Fruit fly (Drosophila melanogaster): ENCODE data around the gene Rsf1.
A peak's percentile ranks its signal among the peaks of the same experiment; 100 is the strongest.

Rsf1 gene

DNA sequence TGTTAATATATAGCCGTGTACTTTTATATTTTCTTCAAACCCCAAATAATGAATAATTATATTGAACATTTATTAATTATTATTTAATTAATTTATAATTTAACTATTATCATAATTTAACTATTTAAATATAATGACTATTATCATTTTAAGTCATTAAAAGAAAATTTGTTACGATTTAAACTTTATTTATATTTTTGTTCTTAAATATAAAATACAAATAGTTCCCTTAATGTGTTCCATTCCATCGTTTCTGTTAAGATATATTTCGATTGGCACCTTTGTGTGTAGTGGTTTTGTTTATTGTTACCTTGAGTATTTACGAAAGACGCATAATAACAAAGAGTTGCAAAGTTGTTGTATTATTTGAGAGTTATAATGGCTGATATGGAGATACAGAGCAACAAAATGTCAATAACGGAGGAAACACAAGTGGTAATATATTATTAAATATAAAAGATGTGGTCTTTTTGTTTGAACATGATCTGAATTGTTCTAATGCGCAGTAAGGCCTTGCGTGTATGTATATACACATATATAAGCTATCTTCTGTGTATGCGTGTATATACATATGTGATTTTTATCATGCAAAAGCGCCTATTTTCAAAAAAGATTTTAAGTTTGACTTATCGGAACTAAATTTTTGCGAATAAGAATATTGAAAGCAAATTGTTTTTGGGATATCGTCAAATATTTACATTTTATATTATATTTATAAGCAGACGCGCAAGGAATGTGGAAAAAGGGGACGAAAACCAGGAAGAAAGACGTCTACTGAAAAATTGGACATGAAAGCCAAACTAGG lies 678 bp upstream of the Rsf1 start, which contains the start of gene REPTOR-BP (continued):
- TF ChIP-seq CG1603 (tag; optimal IDR thresholded peaks at IDR 0.05) (peak; percentile 99), Hey (tag; optimal IDR thresholded peaks at IDR 0.05) (no peak), CG17385 (GFP tag; optimal IDR thresholded peaks at IDR 0.05) (no peak), Dbx (GFP tag; IDR thresholded peaks at IDR 0.05) (no peak), CG1832 (GFP tag; optimal IDR thresholded peaks at IDR 0.05) (no peak), schlank (tag; optimal IDR thresholded peaks at IDR 0.05) (no peak), Gsc (GFP tag; IDR thresholded peaks at IDR 0.05) (no peak), cg (GFP tag; optimal IDR thresholded peaks at IDR 0.05) (peak; percentile 95), Elba2 (GFP tag; optimal IDR thresholded peaks at IDR 0.05) (peak; percentile 48), CG5953 (GFP tag; IDR thresholded peaks at IDR 0.05) (no peak), vnd (GFP tag; IDR thresholded peaks at IDR 0.05; ENCODE audit: partially characterized antibody) (no peak), CG7963 (GFP tag; IDR thresholded peaks at IDR 0.05; ENCODE audit: partially characterized antibody) (no peak), sisA (GFP tag; IDR thresholded peaks at IDR 0.05) (no peak), PHDP (tag; optimal IDR thresholded peaks at IDR 0.05) (no peak), CG15479 (GFP tag; optimal IDR thresholded peaks at IDR 0.05) (no peak), CG4404 (GFP tag; IDR thresholded peaks at IDR 0.05) (no peak), ase (GFP tag; IDR thresholded peaks at IDR 0.05) (no peak), CG3407 (GFP tag; optimal IDR thresholded peaks at IDR 0.05) (no peak), yki (optimal IDR thresholded peaks at IDR 0.05) (no peak), CG31224 (GFP tag; IDR thresholded peaks at IDR 0.05) (no peak), CG18011 (GFP tag; optimal IDR thresholded peaks at IDR 0.05) (no peak), CG14441 (GFP tag; IDR thresholded peaks at IDR 0.05) (no peak), CG17568 (GFP tag; optimal IDR thresholded peaks at IDR 0.05) (peak; percentile 14), CG31365 (tag; optimal IDR thresholded peaks at IDR 0.05) (no peak), slbo (GFP tag; IDR thresholded peaks at IDR 0.05) (no peak), Abd-B (GFP tag; optimal IDR thresholded peaks at IDR 0.05) (no peak), CG9797 (GFP tag; optimal IDR thresholded peaks at IDR 0.05) (no peak), otp (GFP tag; IDR thresholded peaks at IDR 0.05) (no peak), CG32767 (GFP tag; IDR thresholded peaks at IDR 0.05) (peak; percentile 53; the same call in 1 of the 2 replicates), CG6791 (GFP tag; IDR thresholded peaks at IDR 0.05; ENCODE audit: partially characterized antibody) (no peak), ato (GFP tag; IDR thresholded peaks at IDR 0.05; ENCODE audit: partially characterized antibody) (no peak), cato (GFP tag; optimal IDR thresholded peaks at IDR 0.05; ENCODE audit: borderline replicate concordance) (no peak), CG30403 (GFP tag; optimal IDR thresholded peaks at IDR 0.05) (no peak), Scr (GFP tag; IDR thresholded peaks at IDR 0.05; ENCODE audit: partially characterized antibody) (no peak), mam (GFP tag; optimal IDR thresholded peaks at IDR 0.05) (no peak), p53 (GFP tag; optimal IDR thresholded peaks at IDR 0.05) (no peak), CG17361 (GFP tag; IDR thresholded peaks at IDR 0.05) (peak; percentile 22; the same call in 1 of the 3 replicates), abd-A (tag; optimal IDR thresholded peaks at IDR 0.05) (no peak), CG13624 (GFP tag; optimal IDR thresholded peaks at IDR 0.05) (peak; percentile 82), sug (tag; optimal IDR thresholded peaks at IDR 0.05) (no peak), Ets97D (GFP tag; optimal IDR thresholded peaks at IDR 0.05) (no peak), H15 (GFP tag; IDR thresholded peaks at IDR 0.05) (no peak), wek (GFP tag; optimal IDR thresholded peaks at IDR 0.05) (peak; percentile 47), CG15011 (GFP tag; optimal IDR thresholded peaks at IDR 0.05) (no peak), ap (GFP tag; IDR thresholded peaks at IDR 0.05) (no peak), caup (GFP tag; optimal IDR thresholded peaks at IDR 0.05; ENCODE audit: severe bottlenecking) (no peak), btn (GFP tag; optimal IDR thresholded peaks at IDR 0.05) (no peak), CG13123 (GFP tag; optimal IDR thresholded peaks at IDR 0.05) (no peak), Fer3 (tag; optimal IDR thresholded peaks at IDR 0.05) (no peak), eve (GFP tag; optimal IDR thresholded peaks at IDR 0.05) (peak in 1 of 2 experiments; percentile 44)

Measured in whole organism, embryonic.